Fruit fly (Drosophila melanogaster): Measurements from ENCODE around the gene CG5421.

CG5421 gene

DNA sequence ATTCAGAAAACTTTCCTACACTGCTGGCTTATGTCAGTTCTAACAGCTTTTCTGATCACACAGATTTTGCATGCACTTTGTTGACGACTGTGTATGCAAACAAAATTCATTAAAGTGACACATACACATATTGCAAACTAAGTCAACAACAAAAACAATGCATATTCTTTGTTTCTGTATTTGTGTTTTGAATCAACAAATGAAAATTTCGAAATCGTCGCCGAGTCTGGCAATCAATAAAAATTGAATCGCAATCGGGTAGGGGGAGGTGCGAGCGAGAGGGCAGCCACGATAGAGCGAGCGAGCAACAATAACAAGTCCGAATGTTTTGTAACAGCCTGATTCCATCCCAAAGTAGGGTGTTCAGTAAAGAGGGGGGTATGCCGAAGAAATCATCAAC lies 15.1 kb upstream of the CG5421 start (continued):
- peak; percentile 57 for TF ChIP-seq CG17359 (tag; optimal IDR thresholded peaks at IDR 0.05)
- peak; percentile 48 for TF ChIP-seq cwo (GFP tag; optimal IDR thresholded peaks at IDR 0.05)
- TF ChIP-seq sug (tag; optimal IDR thresholded peaks at IDR 0.05): peak; percentile 65
- peak; percentile 36 for TF ChIP-seq CG1603 (tag; optimal IDR thresholded peaks at IDR 0.05)
- peak; percentile 63 for TF ChIP-seq fd64A (GFP tag; optimal IDR thresholded peaks at IDR 0.05)
- no peak for TF ChIP-seq sim (GFP tag; IDR thresholded peaks at IDR 0.05)
- TF ChIP-seq CG17385 (GFP tag; optimal IDR thresholded peaks at IDR 0.05): peak; percentile 17
- TF ChIP-seq GATAe (GFP tag; conservative IDR thresholded peaks at IDR 0.05): no peak
- TF ChIP-seq CG9932 (GFP tag; IDR thresholded peaks at IDR 0.05): 0 out of 2 replicates have a peak, but pooled peaks have one; percentile 32
- peak; percentile 64 for TF ChIP-seq CG18599 (GFP tag; optimal IDR thresholded peaks at IDR 0.05)
- TF ChIP-seq CG2712 (tag; optimal IDR thresholded peaks at IDR 0.05): peak; percentile 8
- peak; percentile 14 for TF ChIP-seq CG7556 (GFP tag; optimal IDR thresholded peaks at IDR 0.05)
- no peak for TF ChIP-seq gro (GFP tag; optimal IDR thresholded peaks at IDR 0.05)
- TF ChIP-seq Hmr (GFP tag; optimal IDR thresholded peaks at IDR 0.05): peak; percentile 27
- peak; percentile 32; the same call in 1 of the 2 replicates for TF ChIP-seq Rfx (GFP tag; IDR thresholded peaks at IDR 0.05)
- no peak for TF ChIP-seq CG6765 (GFP tag; optimal IDR thresholded peaks at IDR 0.05)
- peak; percentile 67 for TF ChIP-seq CG10543 (GFP tag; optimal IDR thresholded peaks at IDR 0.05)
- peak; percentile 16 for TF ChIP-seq CG1792 (GFP tag; optimal IDR thresholded peaks at IDR 0.05)
- TF ChIP-seq CG2678 (tag; optimal IDR thresholded peaks at IDR 0.05): peak; percentile 58
- peak; percentile 6 for TF ChIP-seq CG6854 (GFP tag; optimal IDR thresholded peaks at IDR 0.05)
- TF ChIP-seq CG31365 (tag; optimal IDR thresholded peaks at IDR 0.05): peak; percentile 30
- TF ChIP-seq CG8281 (tag; optimal IDR thresholded peaks at IDR 0.05): peak; percentile 6
- peak; percentile 1 for TF ChIP-seq Hey (tag; optimal IDR thresholded peaks at IDR 0.05)
- peak; percentile 40 for TF ChIP-seq CG4328 (GFP tag; optimal IDR thresholded peaks at IDR 0.05)
- TF ChIP-seq Max (GFP tag; optimal IDR thresholded peaks at IDR 0.05): no peak
- peak; percentile 39 for TF ChIP-seq CG8359 (GFP tag; optimal IDR thresholded peaks at IDR 0.05; ENCODE audit: borderline replicate concordance)
- TF ChIP-seq CG3407 (GFP tag; optimal IDR thresholded peaks at IDR 0.05): peak; percentile 4
- TF ChIP-seq CG17568 (GFP tag; optimal IDR thresholded peaks at IDR 0.05): peak; percentile 71
- TF ChIP-seq luna (GFP tag; optimal IDR thresholded peaks at IDR 0.05): no peak
- peak; percentile 5 for TF ChIP-seq CG11398 (GFP tag; optimal IDR thresholded peaks at IDR 0.05)
- TF ChIP-seq ATbp (GFP tag; optimal IDR thresholded peaks at IDR 0.05): peak; percentile 65
- peak; percentile 66 for TF ChIP-seq CG7987 (GFP tag; optimal IDR thresholded peaks at IDR 0.05)
- no peak for TF ChIP-seq CG8290 (GFP tag; optimal IDR thresholded peaks at IDR 0.05)
- TF ChIP-seq CG8290 (tag; optimal IDR thresholded peaks at IDR 0.05): peak in 1 of 2 experiments; percentile 47
- peak; percentile 8 for TF ChIP-seq scrt (GFP tag; optimal IDR thresholded peaks at IDR 0.05)
- peak; percentile 79 for TF ChIP-seq Med (GFP tag)
- 0 out of 3 replicates have a peak, but pooled peaks have one; percentile 30 for TF ChIP-seq CG11695 (GFP tag; IDR thresholded peaks at IDR 0.05)
- no peak for TF ChIP-seq CG12104 (GFP tag; optimal IDR thresholded peaks at IDR 0.05)
- peak in 1 of 2 experiments; percentile 40 for TF ChIP-seq Eip74EF (GFP tag; optimal IDR thresholded peaks at IDR 0.05)
- peak; percentile 18 for TF ChIP-seq CG11504 (tag; optimal IDR thresholded peaks at IDR 0.05)
- peak; percentile 10 for TF ChIP-seq CG7271 (tag; optimal IDR thresholded peaks at IDR 0.05)
- peak; percentile 68 for TF ChIP-seq sens (GFP tag)
- peak; percentile 40 for TF ChIP-seq Sox100B (GFP tag; optimal IDR thresholded peaks at IDR 0.05)
- TF ChIP-seq Sox102F (GFP tag; optimal IDR thresholded peaks at IDR 0.05): peak; percentile 27
- TF ChIP-seq kni (GFP tag; optimal IDR thresholded peaks at IDR 0.05): peak; percentile 46
- TF ChIP-seq chinmo (GFP tag; IDR thresholded peaks at IDR 0.05; ENCODE audit: partially characterized antibody): 0 out of 4 replicates have a peak, but pooled peaks have one; percentile 68
- TF ChIP-seq CrebB (tag; optimal IDR thresholded peaks at IDR 0.05): peak; percentile 8
- peak; percentile 13 for TF ChIP-seq Xrp1 (GFP tag; IDR thresholded peaks at IDR 0.05)
- TF ChIP-seq tup (GFP tag; optimal IDR thresholded peaks at IDR 0.05): no peak

All from whole organism, embryonic.